Worm (Caenorhabditis elegans) whole organism, young adult: ENCODE results near the gene str-56.

Experiments used
- Y79H2A.3 ChIP-seq: fragments of 200-800 bp; sonication (Bioruptor generic); conservative IDR thresholded peaks from 2 replicates; pipeline ENCODE4 v1.3.6; 2022; ENCODE audit warnings: missing genetic modification reagents, missing genetic modification characterization, missing compliant biosample characterization
- egl-18 ChIP-seq: fragments of 200-800 bp; sonication (Bioruptor generic); IDR thresholded peaks from 2 replicates; pipeline ENCODE4 v1.3.6; 2022; ENCODE audit warnings: missing genetic modification reagents, missing genetic modification characterization, missing compliant biosample characterization
- egrh-3 ChIP-seq: fragments of 200-800 bp; sonication (Bioruptor generic); IDR thresholded peaks from 2 replicates; pipeline ENCODE4 v1.3.6; 2022; ENCODE audit warnings: missing genetic modification reagents, missing genetic modification characterization, missing compliant biosample characterization
- lsy-27 ChIP-seq: sonication (generic microtip); optimal IDR thresholded peaks from 2 replicates; lab custom pipeline; 2017; ENCODE audit warnings: missing genetic modification characterization, mild to moderate bottlenecking, missing compliant biosample characterization, antibody characterized with exemption, missing genotype, borderline replicate concordance; ENCODE audit not compliant: insufficient read depth
- nhr-80 ChIP-seq: sonication (generic microtip); optimal IDR thresholded peaks from 2 replicates; lab custom pipeline; 2016; ENCODE audit warnings: missing genetic modification characterization, missing compliant biosample characterization
- ztf-18 ChIP-seq: sonication (generic microtip); optimal IDR thresholded peaks from 2 replicates; lab custom pipeline; 2016; ENCODE audit warnings: missing genotype, mild to moderate bottlenecking, missing genetic modification characterization, missing compliant biosample characterization

- TF ChIP-seq lsy-27 (tag; lab: Kevin White, UChicago), result no peak
- no peak for TF ChIP-seq nhr-80 (tag; lab: Kevin White, UChicago)
- TF ChIP-seq egl-18 (GFP tag; lab: Robert Waterston, UW), result no peak
- TF ChIP-seq egrh-3 (GFP tag; lab: Robert Waterston, UW), result no peak
- TF ChIP-seq Y79H2A.3 (GFP tag; lab: Robert Waterston, UW), result no peak
- TF ChIP-seq ztf-18 (tag; lab: Kevin White, UChicago), result no peak
These were observed 42.5 kb upstream of the str-56 start, which contains the start of gene srbc-55 for ce11 chrV:15829907-15830306.
